Worm (Caenorhabditis elegans) whole organism, early embryonic: ENCODE results near the gene clec-83.

Source experiments
- B0310.2 ChIP-seq: sonication (generic microtip); optimal IDR thresholded peaks from 2 replicates; lab custom pipeline; 2016; ENCODE audit warnings: mild to moderate bottlenecking, missing genetic modification characterization, missing compliant biosample characterization
- F13C5.2 ChIP-seq: sonication (generic microtip); optimal IDR thresholded peaks from 2 replicates; lab custom pipeline; 2017; ENCODE audit warnings: mild to moderate bottlenecking, missing genetic modification characterization, inconsistent platforms, missing compliant biosample characterization
- aly-1 ChIP-seq: sonication (generic microtip); optimal IDR thresholded peaks from 2 replicates; lab custom pipeline; 2016; ENCODE audit warnings: missing genetic modification characterization, missing compliant biosample characterization
- ama-1 ChIP-seq: fragments of 150-350 bp; optimal IDR thresholded peaks from 2 replicates; lab custom pipeline; 2014
- ceh-13 ChIP-seq: fragments of 200-800 bp; sonication (Bioruptor generic); optimal IDR thresholded peaks from 2 replicates; lab custom pipeline; 2018; ENCODE audit warnings: mild to moderate bottlenecking, missing genetic modification characterization, missing compliant biosample characterization
- ceh-36 ChIP-seq: sonication (generic microtip); optimal IDR thresholded peaks from 2 replicates; lab custom pipeline; 2016; ENCODE audit warnings: missing genetic modification characterization, inconsistent platforms, missing compliant biosample characterization
- ets-7 ChIP-seq: sonication (generic microtip); optimal IDR thresholded peaks from 2 replicates; lab custom pipeline; 2016; ENCODE audit warnings: missing genotype, missing genetic modification characterization, missing compliant biosample characterization
- flt-1 ChIP-seq: fragments of 200-800 bp; sonication (Bioruptor generic); IDR thresholded peaks from 2 replicates; pipeline ENCODE4 v1.3.6; 2022; ENCODE audit warnings: missing genetic modification characterization, missing compliant biosample characterization
- hmbx-1 ChIP-seq: sonication (generic microtip); optimal IDR thresholded peaks from 2 replicates; lab custom pipeline; 2016; ENCODE audit warnings: mild to moderate bottlenecking, missing genetic modification characterization, missing compliant biosample characterization
- hmg-4 ChIP-seq: fragments of 200-800 bp; sonication (Bioruptor generic); optimal IDR thresholded peaks from 2 replicates; lab custom pipeline; 2018; ENCODE audit warnings: mild to moderate bottlenecking, missing genetic modification characterization, missing compliant biosample characterization
- hnd-1 ChIP-seq: sonication (generic microtip); optimal IDR thresholded peaks from 2 replicates; lab custom pipeline; 2016; ENCODE audit warnings: missing genetic modification characterization, missing compliant biosample characterization
- pes-1 ChIP-seq: fragments of 200-800 bp; sonication (Bioruptor generic); IDR thresholded peaks from 2 replicates; pipeline ENCODE4 v1.3.6; 2022; ENCODE audit warnings: missing genetic modification reagents, missing genetic modification characterization, missing compliant biosample characterization
- scrt-1 ChIP-seq: fragments of 200-800 bp; sonication (Bioruptor generic); IDR thresholded peaks from 2 replicates; pipeline ENCODE4 v1.3.6; 2022; ENCODE audit warnings: missing genetic modification characterization, missing compliant biosample characterization
- sea-1 ChIP-seq: fragments of 200-800 bp; sonication (Bioruptor generic); conservative IDR thresholded peaks from 2 replicates; pipeline ENCODE4 v1.3.6; 2022; ENCODE audit warnings: missing genetic modification characterization, missing compliant biosample characterization
- tbx-11 ChIP-seq: fragments of 200-800 bp; sonication (Bioruptor generic); IDR thresholded peaks from 2 replicates; pipeline ENCODE4 v1.3.6; 2022; ENCODE audit warnings: missing genetic modification characterization, missing compliant biosample characterization
- tbx-37 ChIP-seq: fragments of 200-800 bp; sonication (Bioruptor generic); conservative IDR thresholded peaks from 2 replicates; pipeline ENCODE4 v1.3.6; 2022; ENCODE audit warnings: missing genetic modification reagents, missing genetic modification characterization, missing compliant biosample characterization
- tra-4 ChIP-seq: sonication (generic microtip); optimal IDR thresholded peaks from 2 replicates; lab custom pipeline; 2017; ENCODE audit warnings: missing genetic modification characterization, missing compliant biosample characterization

Gene clec-83

ce11 chrIV:2843882-2844281, 2.6 kb upstream of the clec-83 start, which contains the start of gene Y54G2A.15:
Gene Y54G2A.15 (minus strand): TSS chrIV:2843982.
- no peak for TF ChIP-seq aly-1 (tag; lab: Kevin White, UChicago)
- no peak for TF ChIP-seq hnd-1
- no peak for TF ChIP-seq tbx-11 (GFP tag; lab: Robert Waterston, UW)
- no peak for TF ChIP-seq ceh-13 (GFP tag; lab: Kevin White, UChicago)
- TF ChIP-seq hmbx-1 (tag; lab: Kevin White, UChicago) = no peak
- no peak for TF ChIP-seq hmg-4
- no peak for TF ChIP-seq pes-1 (GFP tag; lab: Robert Waterston, UW)
- no peak for TF ChIP-seq scrt-1 (GFP tag; lab: Robert Waterston, UW)
- TF ChIP-seq B0310.2 (tag; lab: Kevin White, UChicago) = no peak
- no peak for TF ChIP-seq ceh-36 (tag; lab: Kevin White, UChicago)
- no peak for TF ChIP-seq tra-4 (tag; lab: Kevin White, UChicago)

- TF ChIP-seq ceh-13 (GFP tag; lab: Kevin White, UChicago) (no peak), sea-1 (GFP tag; lab: Robert Waterston, UW) (no peak), flt-1 (GFP tag; lab: Robert Waterston, UW) (no peak), tra-4 (tag; lab: Kevin White, UChicago) (no peak), F13C5.2 (no peak), aly-1 (tag; lab: Kevin White, UChicago) (no peak), hmbx-1 (tag; lab: Kevin White, UChicago) (no peak), tbx-11 (GFP tag; lab: Robert Waterston, UW) (no peak), hnd-1 (no peak), tbx-37 (no peak), scrt-1 (GFP tag; lab: Robert Waterston, UW) (no peak), ama-1 (no peak), hmg-4 (no peak), ets-7 (tag; lab: Kevin White, UChicago) (no peak), B0310.2 (tag; lab: Kevin White, UChicago) (no peak), pes-1 (GFP tag; lab: Robert Waterston, UW) (no peak), ceh-36 (tag; lab: Kevin White, UChicago) (no peak)
Observed at ce11 chrIV:2842162-2842561, 890 bp upstream of the clec-83 start, which contains the start of gene clec-84. Gene clec-84 (plus strand): TSS chrIV:2842462.

- TF ChIP-seq ceh-13 (GFP tag; lab: Kevin White, UChicago) (no peak), ama-1 (no peak), ceh-36 (tag; lab: Kevin White, UChicago) (no peak), B0310.2 (tag; lab: Kevin White, UChicago) (no peak), flt-1 (GFP tag; lab: Robert Waterston, UW) (no peak), ets-7 (tag; lab: Kevin White, UChicago) (no peak)
Observed at ce11 chrIV:2838308-2838707, 3.0 kb downstream of the clec-83 start, which contains the start of gene Y54G2A.7. Gene Y54G2A.7 (plus strand): TSS chrIV:2838608.

ce11 chrIV:2835364-2835763, 5.9 kb downstream of the clec-83 start, which contains the start of gene clec-82:
Gene clec-82 (plus strand): TSS chrIV:2835664.
- no peak for TF ChIP-seq ama-1
- no peak for TF ChIP-seq flt-1 (GFP tag; lab: Robert Waterston, UW)
- TF ChIP-seq hmbx-1 (tag; lab: Kevin White, UChicago) = no peak
- no peak for TF ChIP-seq pes-1 (GFP tag; lab: Robert Waterston, UW)
- no peak for TF ChIP-seq F13C5.2
- no peak for TF ChIP-seq ceh-36 (tag; lab: Kevin White, UChicago)
- no peak for TF ChIP-seq hnd-1
- TF ChIP-seq aly-1 (tag; lab: Kevin White, UChicago) = no peak
- no peak for TF ChIP-seq hmg-4
- TF ChIP-seq ets-7 (tag; lab: Kevin White, UChicago) = no peak
- no peak for TF ChIP-seq tbx-37

ce11 chrIV:2834516-2834915, 6.8 kb downstream of the clec-83 start, which contains the start of gene pudl-2:
Gene pudl-2 (plus strand): TSS chrIV:2834816.
- TF ChIP-seq F13C5.2 (no peak), ets-7 (tag; lab: Kevin White, UChicago) (no peak), tbx-11 (GFP tag; lab: Robert Waterston, UW) (no peak), tbx-37 (no peak), flt-1 (GFP tag; lab: Robert Waterston, UW) (no peak)

- TF ChIP-seq ama-1 = no peak
- TF ChIP-seq hmbx-1 (tag; lab: Kevin White, UChicago) = no peak
- no peak for TF ChIP-seq ceh-13 (GFP tag; lab: Kevin White, UChicago)
- no peak for TF ChIP-seq ets-7 (tag; lab: Kevin White, UChicago)
- no peak for TF ChIP-seq aly-1 (tag; lab: Kevin White, UChicago)
Observed at ce11 chrIV:2832587-2832986, 8.7 kb downstream of the clec-83 start, which contains the start of the genes Y54G2A.48 and pudl-1. Gene Y54G2A.48 (minus strand): TSS chrIV:2832687. Gene pudl-1 (plus strand): TSS chrIV:2832906.

- TF ChIP-seq tbx-37 (no peak), ceh-13 (GFP tag; lab: Kevin White, UChicago) (no peak), ama-1 (no peak), scrt-1 (GFP tag; lab: Robert Waterston, UW) (no peak), hnd-1 (no peak), sea-1 (GFP tag; lab: Robert Waterston, UW) (no peak), hmg-4 (no peak), F13C5.2 (no peak), tra-4 (tag; lab: Kevin White, UChicago) (no peak)
Observed at ce11 chrIV:2826335-2826734, 14.9 kb downstream of the clec-83 start.

ce11 chrIV:2825460-2826103, 15.7 kb downstream of the clec-83 start:
- TF ChIP-seq hnd-1 = no peak
